Worm (Caenorhabditis elegans) whole organism, midembryonic: ENCODE results near the gene sqd-1.
A peak's percentile ranks its signal among the peaks of the same experiment; 100 is the strongest.

Source experiments
- T22C8.4 ChIP-seq: fragments of 200-800 bp; sonication (Bioruptor generic); IDR thresholded peaks from 2 replicates; pipeline ENCODE4 v1.3.6; 2022; ENCODE audit warnings: missing genetic modification characterization, missing compliant biosample characterization
- cog-1 ChIP-seq: sonication (generic microtip); optimal IDR thresholded peaks from 2 replicates; lab custom pipeline; 2016; ENCODE audit warnings: missing genetic modification characterization, missing compliant biosample characterization
- flt-1 ChIP-seq: fragments of 200-800 bp; sonication (Bioruptor generic); IDR thresholded peaks from 2 replicates; pipeline ENCODE4 v1.3.6; 2022; ENCODE audit warnings: missing genetic modification characterization, missing compliant biosample characterization
- klf-2 ChIP-seq: fragments of 200-800 bp; sonication (Bioruptor generic); conservative IDR thresholded peaks from 2 replicates; pipeline ENCODE4 v1.3.6; 2022; ENCODE audit warnings: missing genetic modification reagents, missing genetic modification characterization, missing compliant biosample characterization
- med-1 ChIP-seq: sonication (generic microtip); optimal IDR thresholded peaks from 2 replicates; lab custom pipeline; 2017; ENCODE audit warnings: missing genetic modification characterization, mild to moderate bottlenecking, missing compliant biosample characterization, antibody characterized with exemption, missing genetic modification reagents; ENCODE audit not compliant: insufficient read depth
- ref-1 ChIP-seq: fragments of 200-800 bp; sonication (Bioruptor generic); conservative IDR thresholded peaks from 2 replicates; pipeline ENCODE4 v1.3.6; 2022; ENCODE audit warnings: missing genetic modification reagents, missing genetic modification characterization, missing compliant biosample characterization
- tab-1 ChIP-seq: fragments of 200-800 bp; sonication (Bioruptor generic); IDR thresholded peaks from 2 replicates; pipeline ENCODE4 v1.3.6; 2022; ENCODE audit warnings: missing genetic modification characterization, missing compliant biosample characterization
- ztf-23 ChIP-seq: fragments of 200-800 bp; sonication (Bioruptor generic); IDR thresholded peaks from 2 replicates; pipeline ENCODE4 v1.3.6; 2022; ENCODE audit warnings: missing genetic modification reagents, missing genetic modification characterization, missing compliant biosample characterization
- ztf-29 ChIP-seq: fragments of 200-800 bp; sonication (Bioruptor generic); IDR thresholded peaks from 2 replicates; pipeline ENCODE4 v1.3.6; 2022; ENCODE audit warnings: missing genetic modification reagents, missing genetic modification characterization, missing compliant biosample characterization

The sqd-1 gene

ce11 chrIV:6323654-6324224, at the start of gene sqd-1:
Gene sqd-1 (plus strand): TSS chrIV:6324174.
- TF ChIP-seq klf-2 (GFP tag; lab: Robert Waterston, UW), result no peak
- no peak for TF ChIP-seq tab-1
- TF ChIP-seq ztf-23 (GFP tag; lab: Robert Waterston, UW), result peak; percentile 85
- TF ChIP-seq T22C8.4 (GFP tag; lab: Robert Waterston, UW), result no peak
- peak; percentile 60 for TF ChIP-seq cog-1 (tag; lab: Kevin White, UChicago)
- TF ChIP-seq med-1 (GFP tag; lab: Kevin White, UChicago), result no peak
- no peak for TF ChIP-seq ref-1 (GFP tag; lab: Robert Waterston, UW)
- no peak for TF ChIP-seq ztf-29 (GFP tag; lab: Robert Waterston, UW)
- TF ChIP-seq flt-1 (GFP tag; lab: Robert Waterston, UW), result peak; percentile 78

- no peak for TF ChIP-seq ztf-29 (GFP tag; lab: Robert Waterston, UW)
- no peak for TF ChIP-seq ztf-23 (GFP tag; lab: Robert Waterston, UW)
- TF ChIP-seq med-1 (GFP tag; lab: Kevin White, UChicago), result no peak
- no peak for TF ChIP-seq tab-1
- no peak for TF ChIP-seq flt-1 (GFP tag; lab: Robert Waterston, UW)
- TF ChIP-seq T22C8.4 (GFP tag; lab: Robert Waterston, UW), result no peak
- TF ChIP-seq ref-1 (GFP tag; lab: Robert Waterston, UW), result no peak
- TF ChIP-seq cog-1 (tag; lab: Kevin White, UChicago), result no peak
- no peak for TF ChIP-seq klf-2 (GFP tag; lab: Robert Waterston, UW)
Measured at ce11 chrIV:6275671-6276209, 48.2 kb upstream of the sqd-1 start, which contains the start of the genes aat-4 and T13A10.1. Gene aat-4 (minus strand): TSS chrIV:6275721. Gene T13A10.1 (plus strand): TSS chrIV:6276081.

ce11 chrIV:6279392-6279791, 44.6 kb upstream of the sqd-1 start, which contains the start of gene sams-5:
Gene sams-5 (minus strand): TSS chrIV:6279522.
- no peak for TF ChIP-seq ztf-23 (GFP tag; lab: Robert Waterston, UW)
- no peak for TF ChIP-seq T22C8.4 (GFP tag; lab: Robert Waterston, UW)
- TF ChIP-seq klf-2 (GFP tag; lab: Robert Waterston, UW), result no peak
- TF ChIP-seq med-1 (GFP tag; lab: Kevin White, UChicago), result no peak
- no peak for TF ChIP-seq ztf-29 (GFP tag; lab: Robert Waterston, UW)
- no peak for TF ChIP-seq ref-1 (GFP tag; lab: Robert Waterston, UW)

ce11 chrIV:6282143-6282542, 41.8 kb upstream of the sqd-1 start, which contains the start of gene srv-32:
Gene srv-32 (minus strand): TSS chrIV:6282243.
- no peak for TF ChIP-seq tab-1
- TF ChIP-seq cog-1 (tag; lab: Kevin White, UChicago), result no peak
- TF ChIP-seq T22C8.4 (GFP tag; lab: Robert Waterston, UW), result no peak
- no peak for TF ChIP-seq ztf-23 (GFP tag; lab: Robert Waterston, UW)
- no peak for TF ChIP-seq ztf-29 (GFP tag; lab: Robert Waterston, UW)

- TF ChIP-seq ztf-23 (GFP tag; lab: Robert Waterston, UW) (no peak), tab-1 (no peak), cog-1 (tag; lab: Kevin White, UChicago) (no peak), med-1 (GFP tag; lab: Kevin White, UChicago) (no peak), T22C8.4 (GFP tag; lab: Robert Waterston, UW) (no peak), klf-2 (GFP tag; lab: Robert Waterston, UW) (no peak), ref-1 (GFP tag; lab: Robert Waterston, UW) (no peak), flt-1 (GFP tag; lab: Robert Waterston, UW) (no peak), ztf-29 (GFP tag; lab: Robert Waterston, UW) (no peak)
Measured at ce11 chrIV:6284277-6284676, 39.7 kb upstream of the sqd-1 start, which contains the start of gene ops-1. Gene ops-1 (minus strand): TSS chrIV:6284377.

- TF ChIP-seq ref-1 (GFP tag; lab: Robert Waterston, UW) (no peak), flt-1 (GFP tag; lab: Robert Waterston, UW) (no peak), cog-1 (tag; lab: Kevin White, UChicago) (no peak), tab-1 (no peak), T22C8.4 (GFP tag; lab: Robert Waterston, UW) (no peak), ztf-29 (GFP tag; lab: Robert Waterston, UW) (no peak), klf-2 (GFP tag; lab: Robert Waterston, UW) (no peak), ztf-23 (GFP tag; lab: Robert Waterston, UW) (no peak)
Measured at ce11 chrIV:6290741-6291140, 33.2 kb upstream of the sqd-1 start, which contains the start of gene srv-24. Gene srv-24 (minus strand): TSS chrIV:6290841.

- TF ChIP-seq flt-1 (GFP tag; lab: Robert Waterston, UW) (peak; percentile 75; the same call in 1 of the 2 replicates), ref-1 (GFP tag; lab: Robert Waterston, UW) (no peak)
Measured at ce11 chrIV:6294081-6294480, 29.9 kb upstream of the sqd-1 start, which contains the start of gene hil-2. Gene hil-2 (plus strand): TSS chrIV:6294240.

- TF ChIP-seq tab-1 (no peak), ref-1 (GFP tag; lab: Robert Waterston, UW) (no peak), flt-1 (GFP tag; lab: Robert Waterston, UW) (no peak), cog-1 (tag; lab: Kevin White, UChicago) (no peak), med-1 (GFP tag; lab: Kevin White, UChicago) (no peak), klf-2 (GFP tag; lab: Robert Waterston, UW) (no peak), T22C8.4 (GFP tag; lab: Robert Waterston, UW) (no peak), ztf-29 (GFP tag; lab: Robert Waterston, UW) (no peak), ztf-23 (GFP tag; lab: Robert Waterston, UW) (no peak)
Measured at ce11 chrIV:6298253-6298652, 25.7 kb upstream of the sqd-1 start, which contains the start of gene srv-27. Gene srv-27 (minus strand): TSS chrIV:6298353.

- TF ChIP-seq flt-1 (GFP tag; lab: Robert Waterston, UW), result no peak
- TF ChIP-seq klf-2 (GFP tag; lab: Robert Waterston, UW), result no peak
- no peak for TF ChIP-seq ref-1 (GFP tag; lab: Robert Waterston, UW)
Measured at ce11 chrIV:6299523-6299922, 24.5 kb upstream of the sqd-1 start.
